Worm (Caenorhabditis elegans) whole organism, L1 larva: ENCODE measurements around the gene cpsf-3.

ENCODE experiments used
- C16A3.4 ChIP-seq: fragments of 150-350 bp; optimal IDR thresholded peaks from 2 replicates; lab custom pipeline; 2014; ENCODE audit warnings: missing biosample characterization, missing genetic modification characterization
- C34B4.2 ChIP-seq: sonication (generic microtip); optimal IDR thresholded peaks from 2 replicates; lab custom pipeline; 2017; ENCODE audit warnings: mild to moderate bottlenecking, missing genetic modification characterization, missing compliant biosample characterization
- F16B12.6 ChIP-seq: fragments of 150-350 bp; optimal IDR thresholded peaks from 2 replicates; lab custom pipeline; 2014; ENCODE audit warnings: missing biosample characterization, missing genetic modification characterization
- Y116A8C.19 ChIP-seq: sonication (generic microtip); optimal IDR thresholded peaks from 2 replicates; lab custom pipeline; 2016; ENCODE audit warnings: missing compliant biosample characterization, missing genetic modification characterization, borderline replicate concordance
- aha-1 ChIP-seq: fragments of 150-350 bp; optimal IDR thresholded peaks from 2 replicates; lab custom pipeline; 2014; ENCODE audit warnings: missing biosample characterization, missing genetic modification characterization
- blmp-1 ChIP-seq: fragments of 150-350 bp; optimal IDR thresholded peaks from 2 replicates; lab custom pipeline; 2014; ENCODE audit warnings: missing biosample characterization, missing genetic modification characterization
- ceh-63 ChIP-seq: fragments of 200-800 bp; sonication (Bioruptor generic); optimal IDR thresholded peaks from 2 replicates; lab custom pipeline; 2018; ENCODE audit warnings: mild to moderate bottlenecking, missing genetic modification characterization, missing compliant biosample characterization
- ceh-82 ChIP-seq, 3 experiments: fragments of 150-350 bp in 1 of 3; sonication (generic microtip) in 2 of 3; optimal IDR thresholded peaks; 2 replicates each; lab custom pipeline; 2014 to 2017; ENCODE audit warnings: missing biosample characterization in 3 of 3, missing genetic modification characterization in 3 of 3
- ceh-88 ChIP-seq: fragments of 200-800 bp; sonication (Bioruptor generic); IDR thresholded peaks from 2 replicates; pipeline ENCODE4 v1.3.6; 2022; ENCODE audit warnings: missing genetic modification characterization, missing compliant biosample characterization
- ces-1 ChIP-seq: fragments of 150-350 bp; optimal IDR thresholded peaks from 2 replicates; lab custom pipeline; 2014; ENCODE audit warnings: missing biosample characterization, missing genetic modification reagents, missing genetic modification characterization
- dpl-1 ChIP-seq, 3 experiments: fragments of 150-350 bp in 2 of 3; sonication (generic microtip) in 1 of 3; optimal IDR thresholded peaks; 2 replicates each; lab custom pipeline; 2014 to 2017; ENCODE audit warnings: missing biosample characterization in 3 of 3, missing genetic modification characterization in 3 of 3, missing genetic modification reagents in 3 of 3
- dsc-1 ChIP-seq: sonication (generic microtip); optimal IDR thresholded peaks from 2 replicates; lab custom pipeline; 2016; ENCODE audit warnings: mild to moderate bottlenecking, missing genetic modification characterization, missing compliant biosample characterization
- efl-1 ChIP-seq, 4 experiments: fragments of 150-350 bp; optimal IDR thresholded peaks in 3 of 4; peaks in 1 of 4; 1 replicate in 1 of 4; 2 replicates in 3 of 4; lab custom pipeline; 2014; ENCODE audit warnings: missing biosample characterization in 2 of 4, missing genetic modification characterization in 2 of 4, missing genetic modification reagents in 2 of 4
- ets-5 ChIP-seq: fragments of 200-800 bp; sonication (Bioruptor generic); IDR thresholded peaks from 2 replicates; pipeline ENCODE4 v1.3.6; 2022; ENCODE audit warnings: missing genetic modification characterization, missing compliant biosample characterization
- fkh-8 ChIP-seq: sonication (generic microtip); optimal IDR thresholded peaks from 2 replicates; lab custom pipeline; 2016; ENCODE audit warnings: mild to moderate bottlenecking, missing genetic modification characterization, missing compliant biosample characterization
- fos-1 ChIP-seq: fragments of 150-350 bp; optimal IDR thresholded peaks from 2 replicates; lab custom pipeline; 2014; ENCODE audit warnings: missing biosample characterization, missing genetic modification characterization
- grh-1 ChIP-seq: fragments of 200-800 bp; sonication (Bioruptor generic); IDR thresholded peaks from 2 replicates; pipeline ENCODE4 v1.3.6; 2022; ENCODE audit warnings: missing genetic modification reagents, missing genetic modification characterization, missing compliant biosample characterization
- hlh-17 ChIP-seq: fragments of 200-800 bp; sonication (Bioruptor generic); optimal IDR thresholded peaks from 2 replicates; lab custom pipeline; 2018; ENCODE audit warnings: missing genetic modification characterization, mild to moderate bottlenecking, missing compliant biosample characterization, moderate library complexity, borderline replicate concordance
- irx-1 ChIP-seq: sonication (generic microtip); optimal IDR thresholded peaks from 2 replicates; lab custom pipeline; 2016; ENCODE audit warnings: missing genetic modification characterization, missing compliant biosample characterization
- lin-14 ChIP-seq: fragments of 200-800 bp; sonication (Bioruptor generic); optimal IDR thresholded peaks from 2 replicates; lab custom pipeline; 2018; ENCODE audit warnings: mild to moderate bottlenecking, missing genetic modification characterization, moderate library complexity, missing compliant biosample characterization
- lin-15B ChIP-seq: fragments of 150-350 bp; sonication (generic microtip); optimal IDR thresholded peaks from 3 replicates; lab custom pipeline; 2014; ENCODE audit warnings: missing biosample characterization, missing genetic modification characterization
- lin-39 ChIP-seq: fragments of 150-350 bp; optimal IDR thresholded peaks from 2 replicates; lab custom pipeline; 2014; ENCODE audit warnings: missing biosample characterization, missing genetic modification reagents, missing genetic modification characterization
- lsy-2 ChIP-seq, 2 experiments: fragments of 150-350 bp; optimal IDR thresholded peaks; 2 replicates each; lab custom pipeline; 2014; ENCODE audit warnings: missing biosample characterization in 2 of 2, missing genetic modification characterization in 2 of 2
- mef-2 ChIP-seq: fragments of 150-350 bp; optimal IDR thresholded peaks from 2 replicates; lab custom pipeline; 2014; ENCODE audit warnings: missing biosample characterization, missing genetic modification characterization
- mep-1 ChIP-seq: fragments of 150-350 bp; optimal IDR thresholded peaks from 2 replicates; lab custom pipeline; 2014; ENCODE audit warnings: missing biosample characterization, missing genetic modification characterization
- nhr-237 ChIP-seq: fragments of 150-350 bp; optimal IDR thresholded peaks from 2 replicates; lab custom pipeline; 2014; ENCODE audit warnings: missing biosample characterization, missing genetic modification characterization
- nhr-28 ChIP-seq: fragments of 150-350 bp; optimal IDR thresholded peaks from 2 replicates; lab custom pipeline; 2014; ENCODE audit warnings: missing biosample characterization, missing genetic modification characterization
- nhr-47 ChIP-seq: sonication (generic microtip); optimal IDR thresholded peaks from 2 replicates; lab custom pipeline; 2016; ENCODE audit warnings: mild to moderate bottlenecking, missing genetic modification characterization, moderate library complexity, missing compliant biosample characterization
- nhr-71 ChIP-seq: sonication (generic microtip); optimal IDR thresholded peaks from 2 replicates; lab custom pipeline; 2016; ENCODE audit warnings: mild to moderate bottlenecking, missing genetic modification characterization, moderate library complexity, missing compliant biosample characterization
- nhr-77 ChIP-seq: fragments of 150-350 bp; optimal IDR thresholded peaks from 2 replicates; lab custom pipeline; 2014; ENCODE audit warnings: missing biosample characterization, missing genetic modification characterization
- nhr-84 ChIP-seq: sonication (generic microtip); optimal IDR thresholded peaks from 2 replicates; lab custom pipeline; 2017; ENCODE audit warnings: missing biosample characterization, missing genetic modification characterization
- nhr-90 ChIP-seq: sonication (generic microtip); optimal IDR thresholded peaks from 2 replicates; lab custom pipeline; 2016; ENCODE audit warnings: mild to moderate bottlenecking, missing genetic modification characterization, missing compliant biosample characterization; ENCODE audit not compliant: poor library complexity
- snu-23 ChIP-seq: sonication (generic microtip); optimal IDR thresholded peaks from 2 replicates; lab custom pipeline; 2016; ENCODE audit warnings: missing genetic modification characterization, missing compliant biosample characterization
- sox-4 ChIP-seq: sonication (generic microtip); optimal IDR thresholded peaks from 2 replicates; lab custom pipeline; 2016; ENCODE audit warnings: missing genetic modification characterization, missing compliant biosample characterization
- swsn-7 ChIP-seq: sonication (generic microtip); optimal IDR thresholded peaks from 2 replicates; lab custom pipeline; 2016; ENCODE audit warnings: missing genetic modification characterization, missing compliant biosample characterization
- tlp-1 ChIP-seq: fragments of 150-350 bp; optimal IDR thresholded peaks from 2 replicates; lab custom pipeline; 2014; ENCODE audit warnings: missing biosample characterization, missing genetic modification characterization
- unc-30 ChIP-seq: sonication (generic microtip); optimal IDR thresholded peaks from 2 replicates; lab custom pipeline; 2017; ENCODE audit warnings: missing biosample characterization, missing genetic modification characterization
- unc-62 ChIP-seq: fragments of 150-350 bp; optimal IDR thresholded peaks from 2 replicates; lab custom pipeline; 2014; ENCODE audit warnings: missing biosample characterization, missing genetic modification reagents, missing genetic modification characterization
- unc-86 ChIP-seq: sonication (generic microtip); optimal IDR thresholded peaks from 2 replicates; lab custom pipeline; 2016; ENCODE audit warnings: missing genetic modification characterization, missing compliant biosample characterization
- vab-15 ChIP-seq: sonication (generic microtip); optimal IDR thresholded peaks from 2 replicates; lab custom pipeline; 2017; ENCODE audit warnings: missing genotype, mild to moderate bottlenecking, missing genetic modification characterization, missing compliant biosample characterization
- xbp-1 ChIP-seq: sonication (generic microtip); optimal IDR thresholded peaks from 2 replicates; lab custom pipeline; 2016; ENCODE audit warnings: missing genetic modification characterization, missing compliant biosample characterization
- zag-1 ChIP-seq: fragments of 150-350 bp; optimal IDR thresholded peaks from 2 replicates; lab custom pipeline; 2014; ENCODE audit warnings: missing biosample characterization, missing genetic modification characterization
- ztf-11 ChIP-seq, 2 experiments: sonication (generic microtip); optimal IDR thresholded peaks; 2 replicates each; lab custom pipeline; 2016 to 2017; ENCODE audit warnings: missing genetic modification characterization in 2 of 2, missing biosample characterization in 1 of 2, missing compliant biosample characterization in 1 of 2

Gene cpsf-3

ce11 chrIV:13289321-13289720 is 6.6 kb upstream of the cpsf-3 start, which contains the start of gene Y67H2A.10 (continued):
- TF ChIP-seq fkh-8 (tag; lab: Kevin White, UChicago) (no peak), aha-1 (tag; lab: Kevin White, UChicago) (no peak), C34B4.2 (tag; lab: Kevin White, UChicago) (no peak), lin-15B (tag; lab: Kevin White, UChicago) (peak; percentile 24), lin-14 (GFP tag; lab: Kevin White, UChicago) (no peak), F16B12.6 (tag; lab: Kevin White, UChicago) (no peak), mef-2 (tag; lab: Kevin White, UChicago) (no peak), lsy-2 (tag; optimal IDR thresholded peaks at IDR 0.05; lab: Kevin White, UChicago) (peak; percentile 7 to 52), sox-4 (tag; lab: Kevin White, UChicago) (no peak), lin-39 (tag; lab: Kevin White, UChicago) (no peak), snu-23 (GFP tag; lab: Kevin White, UChicago) (no peak), dsc-1 (tag; lab: Kevin White, UChicago) (no peak), C16A3.4 (no peak), tlp-1 (tag; lab: Kevin White, UChicago) (no peak), vab-15 (tag; lab: Kevin White, UChicago) (no peak), fos-1 (tag; lab: Kevin White, UChicago) (no peak), ztf-11 (tag; optimal IDR thresholded peaks at IDR 0.05; lab: Kevin White, UChicago) (peak in 1 of 2 experiments; percentile 14), unc-62 (GFP tag; lab: Kevin White, UChicago) (no peak), ces-1 (no peak), ceh-82 (tag; optimal IDR thresholded peaks at IDR 0.05; lab: Kevin White, UChicago) (no peak), unc-86 (tag; lab: Kevin White, UChicago) (no peak), hlh-17 (no peak), nhr-84 (tag; lab: Kevin White, UChicago) (no peak), nhr-90 (tag; lab: Kevin White, UChicago) (no peak), grh-1 (GFP tag; lab: Robert Waterston, UW) (no peak), ceh-63 (GFP tag; lab: Kevin White, UChicago) (no peak), nhr-28 (tag; lab: Kevin White, UChicago) (no peak), Y116A8C.19 (tag; lab: Kevin White, UChicago) (no peak), ceh-88 (no peak), irx-1 (peak; percentile 21), ets-5 (GFP tag; lab: Robert Waterston, UW) (no peak), zag-1 (tag; lab: Kevin White, UChicago) (no peak), nhr-77 (tag; lab: Kevin White, UChicago) (no peak)

- peak; percentile 47 to 60 for TF ChIP-seq efl-1 (optimal IDR thresholded peaks at IDR 0.05; lab: Kevin White, UChicago)
- TF ChIP-seq efl-1 (GFP tag; optimal IDR thresholded peaks at IDR 0.05 in 1 of 2; lab: Kevin White, UChicago) = no peak
- TF ChIP-seq lsy-2 (tag; optimal IDR thresholded peaks at IDR 0.05; lab: Kevin White, UChicago) = peak; percentile 32 to 45
- TF ChIP-seq xbp-1 (tag; lab: Kevin White, UChicago) = peak; percentile 29
- TF ChIP-seq unc-62 (GFP tag; lab: Kevin White, UChicago) = no peak
- TF ChIP-seq dpl-1 (GFP tag; optimal IDR thresholded peaks at IDR 0.05; lab: Kevin White, UChicago) = peak in 1 of 3 experiments; percentile 6
- peak; percentile 22 for TF ChIP-seq dsc-1 (tag; lab: Kevin White, UChicago)
- peak; percentile 65 for TF ChIP-seq unc-86 (tag; lab: Kevin White, UChicago)
- no peak for TF ChIP-seq nhr-237 (tag; lab: Kevin White, UChicago)
- TF ChIP-seq mep-1 (tag; lab: Kevin White, UChicago) = peak; percentile 20
- no peak for TF ChIP-seq vab-15 (tag; lab: Kevin White, UChicago)
- no peak for TF ChIP-seq unc-30 (tag; lab: Kevin White, UChicago)
- peak; percentile 53 for TF ChIP-seq nhr-71 (tag; lab: Kevin White, UChicago)
- peak; percentile 43 for TF ChIP-seq snu-23 (GFP tag; lab: Kevin White, UChicago)
- peak; percentile 19 for TF ChIP-seq blmp-1 (tag; lab: Kevin White, UChicago)
- TF ChIP-seq swsn-7 (tag; lab: Kevin White, UChicago) = peak; percentile 46
- TF ChIP-seq nhr-47 (tag; lab: Kevin White, UChicago) = peak; percentile 53
- peak in 1 of 3 experiments; percentile 63 for TF ChIP-seq ceh-82 (tag; optimal IDR thresholded peaks at IDR 0.05; lab: Kevin White, UChicago)
Measured at ce11 chrIV:13272494-13272893, 10.2 kb downstream of the cpsf-3 start, which contains the start of gene unc-26. Gene unc-26, minus strand, starts transcription at chrIV:13272516.
